Worm (Caenorhabditis elegans) whole organism, L4 larva: ENCODE results near the gene C08B6.5.

Experiments
- F10B5.3 ChIP-seq: sonication (generic microtip); optimal IDR thresholded peaks from 2 replicates; lab custom pipeline; 2016; ENCODE audit warnings: mild to moderate bottlenecking, missing genetic modification characterization, missing compliant biosample characterization
- T20F7.1 ChIP-seq: fragments of 200-800 bp; sonication (Bioruptor generic); optimal IDR thresholded peaks from 2 replicates; lab custom pipeline; 2018; ENCODE audit warnings: mild to moderate bottlenecking, missing genetic modification characterization, missing compliant biosample characterization
- T26A8.4 ChIP-seq: fragments of 200-800 bp; sonication (Bioruptor generic); IDR thresholded peaks from 2 replicates; pipeline ENCODE4 v1.3.6; 2022; ENCODE audit warnings: missing genetic modification characterization, missing compliant biosample characterization
- Y75B8A.6 ChIP-seq: fragments of 200-800 bp; sonication (Bioruptor generic); IDR thresholded peaks from 2 replicates; pipeline ENCODE4 v1.3.6; 2022; ENCODE audit warnings: missing genetic modification reagents, missing genetic modification characterization, missing compliant biosample characterization
- arid-1 ChIP-seq: fragments of 200-800 bp; sonication (Bioruptor generic); conservative IDR thresholded peaks from 2 replicates; pipeline ENCODE4 v1.3.6; 2022; ENCODE audit warnings: missing genetic modification reagents, missing genetic modification characterization, missing compliant biosample characterization
- ceh-28 ChIP-seq: fragments of 150-350 bp; optimal IDR thresholded peaks from 2 replicates; lab custom pipeline; 2014; ENCODE audit warnings: missing biosample characterization, missing genetic modification reagents, missing genetic modification characterization
- ctbp-1 ChIP-seq: fragments of 200-800 bp; sonication (Bioruptor generic); IDR thresholded peaks from 2 replicates; pipeline ENCODE4 v1.3.6; 2022; ENCODE audit warnings: missing genetic modification reagents, missing genetic modification characterization, missing compliant biosample characterization
- daf-12 ChIP-seq: fragments of 150-350 bp; optimal IDR thresholded peaks from 2 replicates; lab custom pipeline; 2014; ENCODE audit warnings: missing biosample characterization, missing genetic modification reagents, missing genetic modification characterization
- daf-16 ChIP-seq, 3 experiments: sonication (generic microtip); optimal IDR thresholded peaks; 2 replicates each; lab custom pipeline; 2016 to 2017; ENCODE audit warnings: missing genetic modification characterization in 3 of 3, missing genetic modification reagents in 3 of 3, mild to moderate bottlenecking in 2 of 3, missing compliant biosample characterization in 2 of 3, missing biosample characterization in 1 of 3, moderate library complexity in 1 of 3
- dmd-6 ChIP-seq: fragments of 200-800 bp; sonication (Bioruptor generic); IDR thresholded peaks from 2 replicates; pipeline ENCODE4 v1.3.6; 2022; ENCODE audit warnings: missing genetic modification reagents, missing genetic modification characterization, missing compliant biosample characterization
- dve-1 ChIP-seq: sonication (generic microtip); optimal IDR thresholded peaks from 2 replicates; lab custom pipeline; 2017; ENCODE audit warnings: antibody characterized with exemption, mild to moderate bottlenecking, missing genetic modification characterization, missing compliant biosample characterization; ENCODE audit not compliant: insufficient read depth
- egl-43 ChIP-seq: fragments of 200-800 bp; sonication (Bioruptor generic); IDR thresholded peaks from 2 replicates; pipeline ENCODE4 v1.3.6; 2022; ENCODE audit warnings: missing genetic modification reagents, missing genetic modification characterization, missing compliant biosample characterization
- hlh-11 ChIP-seq: fragments of 200-800 bp; sonication (Bioruptor generic); optimal IDR thresholded peaks from 2 replicates; lab custom pipeline; 2018; ENCODE audit warnings: mild to moderate bottlenecking, missing genetic modification characterization, missing compliant biosample characterization
- hlh-30 ChIP-seq: sonication (generic microtip); optimal IDR thresholded peaks from 2 replicates; lab custom pipeline; 2017; ENCODE audit warnings: antibody characterized with exemption, mild to moderate bottlenecking, missing genetic modification characterization, missing compliant biosample characterization; ENCODE audit not compliant: insufficient read depth
- jun-1 ChIP-seq: fragments of 150-350 bp; optimal IDR thresholded peaks from 2 replicates; lab custom pipeline; 2014; ENCODE audit warnings: missing biosample characterization, missing genetic modification reagents, missing genetic modification characterization
- lin-13 ChIP-seq: fragments of 150-350 bp; optimal IDR thresholded peaks from 2 replicates; lab custom pipeline; 2014; ENCODE audit warnings: missing biosample characterization, missing genetic modification reagents, missing genetic modification characterization
- lin-15B ChIP-seq: fragments of 150-350 bp; sonication (generic microtip); optimal IDR thresholded peaks from 3 replicates; lab custom pipeline; 2014; ENCODE audit warnings: missing biosample characterization, missing genetic modification characterization
- lsy-2 ChIP-seq, 2 experiments: fragments of 150-350 bp in 1 of 2; sonication (generic microtip) in 1 of 2; optimal IDR thresholded peaks; 2 replicates each; lab custom pipeline; 2014 to 2017; ENCODE audit warnings: missing biosample characterization in 2 of 2, missing genetic modification characterization in 2 of 2
- mdl-1 ChIP-seq, 2 experiments: fragments of 150-350 bp in 1 of 2; sonication (generic microtip) in 1 of 2; optimal IDR thresholded peaks; 2 replicates each; lab custom pipeline; 2014 to 2017; ENCODE audit warnings: missing biosample characterization in 2 of 2, missing genetic modification characterization in 2 of 2
- mep-1 ChIP-seq: fragments of 150-350 bp; sonication (generic microtip); optimal IDR thresholded peaks from 3 replicates; lab custom pipeline; 2014; ENCODE audit warnings: missing biosample characterization, missing genetic modification characterization
- mes-2 ChIP-seq: sonication (generic microtip); optimal IDR thresholded peaks from 2 replicates; lab custom pipeline; 2016; ENCODE audit warnings: missing genotype, mild to moderate bottlenecking, missing genetic modification characterization, missing compliant biosample characterization; ENCODE audit not compliant: poor library complexity, severe bottlenecking
- mxl-3 ChIP-seq: fragments of 200-800 bp; sonication (Bioruptor generic); optimal IDR thresholded peaks from 2 replicates; lab custom pipeline; 2018; ENCODE audit warnings: mild to moderate bottlenecking, missing genetic modification characterization, missing compliant biosample characterization
- nhr-10 ChIP-seq: fragments of 150-350 bp; optimal IDR thresholded peaks from 2 replicates; lab custom pipeline; 2014; ENCODE audit warnings: missing biosample characterization, missing genetic modification characterization
- nhr-102 ChIP-seq: sonication (generic microtip); optimal IDR thresholded peaks from 2 replicates; lab custom pipeline; 2016; ENCODE audit warnings: mild to moderate bottlenecking, missing genetic modification characterization, moderate library complexity, missing compliant biosample characterization
- nhr-11 ChIP-seq: fragments of 150-350 bp; optimal IDR thresholded peaks from 2 replicates; lab custom pipeline; 2014; ENCODE audit warnings: missing biosample characterization, missing genetic modification characterization
- nhr-111 ChIP-seq: fragments of 200-800 bp; sonication (Bioruptor generic); optimal IDR thresholded peaks from 2 replicates; lab custom pipeline; 2018; ENCODE audit warnings: mild to moderate bottlenecking, missing genetic modification characterization, missing compliant biosample characterization
- nhr-237 ChIP-seq: sonication (generic microtip); optimal IDR thresholded peaks from 2 replicates; lab custom pipeline; 2017; ENCODE audit warnings: missing biosample characterization, missing genetic modification characterization
- nhr-28 ChIP-seq: fragments of 150-350 bp; optimal IDR thresholded peaks from 2 replicates; lab custom pipeline; 2014; ENCODE audit warnings: missing biosample characterization, missing genetic modification characterization
- nhr-41 ChIP-seq: fragments of 200-800 bp; sonication (Bioruptor generic); IDR thresholded peaks from 2 replicates; pipeline ENCODE4 v1.3.6; 2022; ENCODE audit warnings: missing genetic modification reagents, missing genetic modification characterization, missing compliant biosample characterization
- nhr-42 ChIP-seq: fragments of 200-800 bp; sonication (Bioruptor generic); IDR thresholded peaks from 2 replicates; pipeline ENCODE4 v1.3.6; 2022; ENCODE audit warnings: missing genetic modification characterization, missing compliant biosample characterization
- nhr-48 ChIP-seq: sonication (generic microtip); optimal IDR thresholded peaks from 2 replicates; lab custom pipeline; 2016; ENCODE audit warnings: mild to moderate bottlenecking, missing genetic modification characterization, missing compliant biosample characterization
- nhr-6 ChIP-seq: fragments of 150-350 bp; optimal IDR thresholded peaks from 2 replicates; lab custom pipeline; 2014; ENCODE audit warnings: missing biosample characterization, missing genetic modification characterization
- nhr-76 ChIP-seq: fragments of 150-350 bp; optimal IDR thresholded peaks from 2 replicates; lab custom pipeline; 2014; ENCODE audit warnings: missing biosample characterization, missing genetic modification characterization
- nhr-77 ChIP-seq: fragments of 150-350 bp; optimal IDR thresholded peaks from 2 replicates; lab custom pipeline; 2014; ENCODE audit warnings: missing biosample characterization, missing genetic modification characterization
- php-3 ChIP-seq: fragments of 200-800 bp; sonication (Bioruptor generic); IDR thresholded peaks from 2 replicates; pipeline ENCODE4 v1.3.6; 2022; ENCODE audit warnings: missing genetic modification reagents, missing genetic modification characterization, missing compliant biosample characterization
- pqm-1 ChIP-seq: sonication (generic microtip); optimal IDR thresholded peaks from 2 replicates; lab custom pipeline; 2017; ENCODE audit warnings: missing biosample characterization, missing genetic modification characterization
- saeg-2 ChIP-seq: fragments of 200-800 bp; sonication (Bioruptor generic); IDR thresholded peaks from 2 replicates; pipeline ENCODE4 v1.3.6; 2022; ENCODE audit warnings: missing genetic modification reagents, missing genetic modification characterization, missing compliant biosample characterization
- skn-1 ChIP-seq: fragments of 150-350 bp; optimal IDR thresholded peaks from 2 replicates; lab custom pipeline; 2014; ENCODE audit warnings: missing biosample characterization, missing genetic modification characterization
- spr-3 ChIP-seq: fragments of 200-800 bp; sonication (Bioruptor generic); optimal IDR thresholded peaks from 2 replicates; lab custom pipeline; 2018; ENCODE audit warnings: mild to moderate bottlenecking, missing genetic modification characterization, missing compliant biosample characterization
- tra-1 ChIP-seq: fragments of 200-800 bp; sonication (Bioruptor generic); IDR thresholded peaks from 2 replicates; pipeline ENCODE4 v1.3.6; 2022; ENCODE audit warnings: missing genetic modification reagents, missing genetic modification characterization, missing compliant biosample characterization
- unc-39 ChIP-seq: sonication (generic microtip); optimal IDR thresholded peaks from 2 replicates; lab custom pipeline; 2017; ENCODE audit warnings: missing biosample characterization, missing genetic modification characterization
- zfp-2 ChIP-seq: sonication (generic microtip); optimal IDR thresholded peaks from 2 replicates; lab custom pipeline; 2016; ENCODE audit warnings: mild to moderate bottlenecking, missing genetic modification characterization, missing compliant biosample characterization
- zip-11 ChIP-seq: fragments of 200-800 bp; sonication (Bioruptor generic); IDR thresholded peaks from 2 replicates; pipeline ENCODE4 v1.3.6; 2022; ENCODE audit warnings: missing genetic modification characterization, missing compliant biosample characterization
- ztf-7 ChIP-seq: fragments of 150-350 bp; optimal IDR thresholded peaks from 2 replicates; lab custom pipeline; 2014; ENCODE audit warnings: missing biosample characterization, missing genetic modification characterization

C08B6.5 gene

ce11 chrV:10084864-10085263 lies 32.7 kb upstream of the C08B6.5 start, which contains the start of gene R04B5.6:
Gene R04B5.6, plus strand, starts transcription at chrV:10085164.
- no peak for TF ChIP-seq mes-2 (tag; lab: Kevin White, UChicago)
- TF ChIP-seq nhr-76 (tag; lab: Kevin White, UChicago) = no peak
- TF ChIP-seq unc-39 (tag; lab: Kevin White, UChicago) = no peak
- TF ChIP-seq nhr-10 (tag; lab: Kevin White, UChicago) = no peak
- no peak for TF ChIP-seq skn-1 (tag; lab: Kevin White, UChicago)
- TF ChIP-seq egl-43 (GFP tag; lab: Robert Waterston, UW) = no peak
- no peak for TF ChIP-seq daf-12
- TF ChIP-seq lsy-2 (tag; optimal IDR thresholded peaks at IDR 0.05; lab: Kevin White, UChicago) = no peak

ce11 chrV:10086141-10086540 lies 31.4 kb upstream of the C08B6.5 start:
- TF ChIP-seq arid-1 = no peak
- TF ChIP-seq ceh-28 = no peak
- no peak for TF ChIP-seq ctbp-1 (GFP tag; lab: Robert Waterston, UW)
- TF ChIP-seq Y75B8A.6 (GFP tag; lab: Robert Waterston, UW) = no peak
- peak in 1 of 2 experiments; percentile 72 for TF ChIP-seq daf-16 (GFP tag; optimal IDR thresholded peaks at IDR 0.05; lab: Kevin White, UChicago)
- no peak for TF ChIP-seq daf-16 (tag; optimal IDR thresholded peaks at IDR 0.05; lab: Kevin White, UChicago)

ce11 chrV:10087103-10087502 lies 30.5 kb upstream of the C08B6.5 start, which contains the start of gene R04B5.5:
Gene R04B5.5, plus strand, starts transcription at chrV:10087480.
- TF ChIP-seq nhr-77 (tag; lab: Kevin White, UChicago) (peak; percentile 89), mep-1 (tag; lab: Kevin White, UChicago) (peak; percentile 13), lsy-2 (tag; optimal IDR thresholded peaks at IDR 0.05; lab: Kevin White, UChicago) (peak in 1 of 2 experiments; percentile 33), pqm-1 (tag; lab: Kevin White, UChicago) (peak; percentile 37), nhr-111 (GFP tag; lab: Kevin White, UChicago) (no peak), nhr-41 (GFP tag; lab: Robert Waterston, UW) (no peak), nhr-48 (tag; lab: Kevin White, UChicago) (peak; percentile 49), hlh-11 (tag; lab: Kevin White, UChicago) (peak; percentile 74), dve-1 (peak; percentile 98), lin-15B (tag; lab: Kevin White, UChicago) (no peak), nhr-42 (GFP tag; lab: Robert Waterston, UW) (no peak), nhr-102 (tag; lab: Kevin White, UChicago) (peak; percentile 48), mxl-3 (GFP tag; lab: Kevin White, UChicago) (peak; percentile 79), ctbp-1 (GFP tag; lab: Robert Waterston, UW) (no peak), nhr-6 (tag; lab: Kevin White, UChicago) (peak; percentile 2), jun-1 (tag; lab: Kevin White, UChicago) (no peak), nhr-237 (tag; lab: Kevin White, UChicago) (no peak), dmd-6 (GFP tag; lab: Robert Waterston, UW) (peak; percentile 67), T26A8.4 (GFP tag; lab: Robert Waterston, UW) (no peak), unc-39 (tag; lab: Kevin White, UChicago) (no peak), T20F7.1 (GFP tag; lab: Kevin White, UChicago) (peak; percentile 8), nhr-28 (tag; lab: Kevin White, UChicago) (peak; percentile 90), nhr-10 (tag; lab: Kevin White, UChicago) (peak; percentile 85), spr-3 (GFP tag; lab: Kevin White, UChicago) (no peak), lin-13 (GFP tag; lab: Kevin White, UChicago) (no peak), hlh-30 (peak; percentile 58), nhr-11 (tag; lab: Kevin White, UChicago) (peak; percentile 24), zfp-2 (tag; lab: Kevin White, UChicago) (no peak), ztf-7 (tag; lab: Kevin White, UChicago) (peak; percentile 46), tra-1 (GFP tag; lab: Robert Waterston, UW) (0 out of 2 replicates have a peak, but pooled peaks have one; percentile 46), mdl-1 (tag; optimal IDR thresholded peaks at IDR 0.05; lab: Kevin White, UChicago) (peak in 1 of 2 experiments; percentile 85), daf-16 (GFP tag; optimal IDR thresholded peaks at IDR 0.05; lab: Kevin White, UChicago) (no peak), daf-16 (tag; optimal IDR thresholded peaks at IDR 0.05; lab: Kevin White, UChicago) (peak; percentile 70), php-3 (peak; percentile 89), saeg-2 (no peak), F10B5.3 (tag; lab: Kevin White, UChicago) (no peak), zip-11 (no peak)
- TF ChIP-seq, all 104 proteins: peak for 21
